Fruit fly (Drosophila melanogaster) whole organism, embryonic: ENCODE data around the gene Dap160.

Experiments
- Ada2b ChIP-seq: fragments of 200-800 bp; sonication (Bioruptor generic); IDR thresholded peaks from 2 replicates; pipeline ENCODE4 v1.3.6; 2022; ENCODE audit warnings: missing biosample characterization, missing genetic modification characterization
- Antp ChIP-seq: fragments of 200-800 bp; sonication (Bioruptor generic); optimal IDR thresholded peaks from 3 replicates; lab custom pipeline; 2016; ENCODE audit warnings: missing biosample characterization, missing genetic modification characterization
- CG10209 ChIP-seq: fragments of 200-800 bp; sonication (Bioruptor generic); optimal IDR thresholded peaks from 3 replicates; lab custom pipeline; 2017; ENCODE audit warnings: missing biosample characterization, mild to moderate bottlenecking, missing genetic modification characterization, missing genetic modification reagents
- CG10959 ChIP-seq: fragments of 200-800 bp; sonication (Bioruptor generic); IDR thresholded peaks from 2 replicates; pipeline ENCODE4 v1.3.6; 2022; ENCODE audit warnings: missing biosample characterization, missing genetic modification characterization
- CG11247 ChIP-seq: fragments of 200-800 bp; sonication (Bioruptor generic); IDR thresholded peaks from 2 replicates; pipeline ENCODE4 v1.3.6; 2022; ENCODE audit warnings: missing biosample characterization, missing genetic modification characterization
- CG13296 ChIP-seq: fragments of 200-800 bp; sonication (Bioruptor generic); optimal IDR thresholded peaks from 3 replicates; lab custom pipeline; 2018; ENCODE audit warnings: missing biosample characterization, mild to moderate bottlenecking, missing genetic modification characterization
- CG13775 ChIP-seq: fragments of 200-800 bp; sonication (Bioruptor generic); optimal IDR thresholded peaks from 3 replicates; lab custom pipeline; 2017; ENCODE audit warnings: missing biosample characterization, mild to moderate bottlenecking, missing genetic modification characterization
- CG15073 ChIP-seq: fragments of 200-800 bp; sonication (Bioruptor generic); optimal IDR thresholded peaks from 2 replicates; lab custom pipeline; 2016; ENCODE audit warnings: missing biosample characterization, missing genetic modification characterization
- CG17802 ChIP-seq: fragments of 200-800 bp; sonication (Bioruptor generic); optimal IDR thresholded peaks from 2 replicates; lab custom pipeline; 2018; ENCODE audit warnings: missing biosample characterization, mild to moderate bottlenecking, missing genetic modification characterization, moderate library complexity
- CG2129 ChIP-seq: fragments of 200-800 bp; sonication (Bioruptor generic); IDR thresholded peaks from 2 replicates; pipeline ENCODE4 v1.3.6; 2022; ENCODE audit warnings: missing biosample characterization, missing genetic modification characterization; ENCODE audit not compliant: partially characterized antibody
- CG32532 ChIP-seq: fragments of 200-800 bp; sonication (Bioruptor generic); IDR thresholded peaks from 2 replicates; pipeline ENCODE4 v1.3.6; 2022; ENCODE audit warnings: missing biosample characterization, missing genetic modification characterization
- CG42726 ChIP-seq: fragments of 200-800 bp; sonication (Bioruptor generic); IDR thresholded peaks from 2 replicates; pipeline ENCODE4 v1.3.6; 2022; ENCODE audit warnings: missing biosample characterization, missing genetic modification characterization; ENCODE audit not compliant: partially characterized antibody
- CG43689 ChIP-seq: fragments of 200-800 bp; sonication (Bioruptor generic); IDR thresholded peaks from 2 replicates; pipeline ENCODE4 v1.3.6; 2022; ENCODE audit warnings: missing biosample characterization, missing genetic modification characterization
- CG4424 ChIP-seq: fragments of 200-800 bp; sonication (Bioruptor generic); optimal IDR thresholded peaks from 3 replicates; lab custom pipeline; 2016; ENCODE audit warnings: missing biosample characterization, missing genetic modification characterization
- CG6654 ChIP-seq: fragments of 200-800 bp; sonication (Bioruptor generic); optimal IDR thresholded peaks from 2 replicates; lab custom pipeline; 2017; ENCODE audit warnings: missing biosample characterization, mild to moderate bottlenecking, missing genetic modification characterization
- CG7556 ChIP-seq: fragments of 200-800 bp; sonication (Bioruptor generic); optimal IDR thresholded peaks from 2 replicates; lab custom pipeline; 2017; ENCODE audit warnings: missing biosample characterization, mild to moderate bottlenecking, missing genetic modification characterization
- CG8281 ChIP-seq: fragments of 200-800 bp; sonication (Bioruptor generic); optimal IDR thresholded peaks from 2 replicates; lab custom pipeline; 2018; ENCODE audit warnings: missing biosample characterization, mild to moderate bottlenecking, missing genetic modification characterization, moderate library complexity
- CG8388 ChIP-seq: fragments of 200-800 bp; sonication (Bioruptor generic); optimal IDR thresholded peaks from 2 replicates; lab custom pipeline; 2019; ENCODE audit warnings: missing biosample characterization, mild to moderate bottlenecking, missing genetic modification characterization, moderate library complexity
- CG9215 ChIP-seq: fragments of 200-800 bp; sonication (Bioruptor generic); IDR thresholded peaks from 2 replicates; pipeline ENCODE4 v1.3.6; 2022; ENCODE audit warnings: missing biosample characterization, missing genetic modification characterization
- CoRest ChIP-seq: fragments of 200-800 bp; sonication (Bioruptor generic); optimal IDR thresholded peaks from 3 replicates; lab custom pipeline; 2018; ENCODE audit warnings: missing biosample characterization, mild to moderate bottlenecking, missing genetic modification characterization, moderate library complexity
- Dfd ChIP-seq, 2 experiments: fragments of >200 bp; optimal IDR thresholded peaks; 2 replicates each; lab custom pipeline; 2017; ENCODE audit warnings: missing biosample characterization in 2 of 2, missing genetic modification characterization in 2 of 2
- Dref ChIP-seq: fragments of 200-800 bp; sonication (Bioruptor generic); IDR thresholded peaks from 2 replicates; pipeline ENCODE4 v1.3.6; 2022; ENCODE audit warnings: missing biosample characterization, missing genetic modification characterization
- Fer1 ChIP-seq: fragments of 200-800 bp; sonication (Bioruptor generic); optimal IDR thresholded peaks from 2 replicates; lab custom pipeline; 2017; ENCODE audit warnings: missing biosample characterization, mild to moderate bottlenecking, missing genetic modification characterization
- Fer3 ChIP-seq: fragments of 200-800 bp; sonication (Bioruptor generic); optimal IDR thresholded peaks from 2 replicates; lab custom pipeline; 2018; ENCODE audit warnings: missing biosample characterization, mild to moderate bottlenecking, missing genetic modification characterization, moderate library complexity
- Hand ChIP-seq: fragments of 200-800 bp; sonication (Bioruptor generic); optimal IDR thresholded peaks from 2 replicates; lab custom pipeline; 2017; ENCODE audit warnings: mild to moderate bottlenecking, missing biosample characterization, missing genetic modification reagents, missing genetic modification characterization
- Nf-YA ChIP-seq: fragments of 200-800 bp; sonication (Bioruptor generic); IDR thresholded peaks from 2 replicates; pipeline ENCODE4 v1.3.6; 2022; ENCODE audit warnings: missing biosample characterization, missing genetic modification characterization
- PHDP ChIP-seq: fragments of 200-800 bp; sonication (Bioruptor generic); optimal IDR thresholded peaks from 3 replicates; lab custom pipeline; 2018; ENCODE audit warnings: missing biosample characterization, mild to moderate bottlenecking, missing genetic modification characterization, moderate library complexity
- Side ChIP-seq: fragments of 200-800 bp; sonication (Bioruptor generic); optimal IDR thresholded peaks from 2 replicates; lab custom pipeline; 2016; ENCODE audit warnings: missing biosample characterization, missing genetic modification characterization
- Stat92E ChIP-seq, 3 experiments: fragments of >200 bp in 2 of 3; fragments of 200-800 bp in 1 of 3; sonication (Bioruptor generic) in 1 of 3; optimal IDR thresholded peaks; 2 replicates each; lab custom pipeline; 2017 to 2019; ENCODE audit warnings: missing biosample characterization in 3 of 3, missing genetic modification characterization in 3 of 3, mild to moderate bottlenecking in 1 of 3, moderate library complexity in 1 of 3
- Tbp ChIP-seq: fragments of >200 bp; optimal IDR thresholded peaks from 2 replicates; lab custom pipeline; 2018; ENCODE audit warnings: missing biosample characterization, missing genetic modification characterization
- YL-1 ChIP-seq: fragments of 200-800 bp; sonication (Bioruptor generic); optimal IDR thresholded peaks from 3 replicates; lab custom pipeline; 2017; ENCODE audit warnings: missing biosample characterization, mild to moderate bottlenecking, missing genetic modification characterization
- bowl ChIP-seq: fragments of 200-800 bp; sonication (Bioruptor generic); IDR thresholded peaks from 2 replicates; pipeline ENCODE4 v1.3.6; 2022; ENCODE audit warnings: missing biosample characterization, missing genetic modification characterization
- cg ChIP-seq: fragments of 200-800 bp; sonication (Bioruptor generic); optimal IDR thresholded peaks from 3 replicates; lab custom pipeline; 2019; ENCODE audit warnings: missing biosample characterization, mild to moderate bottlenecking, missing genetic modification characterization, moderate library complexity
- danr ChIP-seq: fragments of 200-800 bp; sonication (Bioruptor generic); IDR thresholded peaks from 2 replicates; pipeline ENCODE4 v1.3.6; 2022; ENCODE audit warnings: missing biosample characterization, missing genetic modification characterization
- disco-r ChIP-seq: fragments of 200-800 bp; sonication (Bioruptor generic); optimal IDR thresholded peaks from 2 replicates; lab custom pipeline; 2016; ENCODE audit warnings: missing biosample characterization, missing genetic modification characterization
- hb ChIP-seq: fragments of 200-800 bp; sonication (Bioruptor generic); IDR thresholded peaks from 3 replicates; pipeline ENCODE4 v1.3.6; 2022; ENCODE audit warnings: missing biosample characterization, missing genetic modification characterization; ENCODE audit not compliant: partially characterized antibody
- her ChIP-seq: fragments of 200-800 bp; sonication (Bioruptor generic); optimal IDR thresholded peaks from 2 replicates; lab custom pipeline; 2016; ENCODE audit warnings: missing biosample characterization, missing genetic modification characterization
- kni ChIP-seq: fragments of 200-800 bp; sonication (Bioruptor generic); optimal IDR thresholded peaks from 3 replicates; lab custom pipeline; 2017; ENCODE audit warnings: mild to moderate bottlenecking, missing biosample characterization, missing genetic modification reagents, missing genetic modification characterization
- lbe ChIP-seq: fragments of 200-800 bp; sonication (Bioruptor generic); optimal IDR thresholded peaks from 2 replicates; lab custom pipeline; 2016; ENCODE audit warnings: missing biosample characterization, mild to moderate bottlenecking, missing genetic modification characterization
- nerfin-2 ChIP-seq: fragments of 200-800 bp; sonication (Bioruptor generic); IDR thresholded peaks from 2 replicates; pipeline ENCODE4 v1.3.6; 2022; ENCODE audit warnings: missing biosample characterization, missing genetic modification characterization; ENCODE audit not compliant: partially characterized antibody
- pho ChIP-seq: fragments of 200-800 bp; sonication (Bioruptor generic); optimal IDR thresholded peaks from 2 replicates; lab custom pipeline; 2016; ENCODE audit warnings: missing biosample characterization, missing genetic modification characterization
- pnt ChIP-seq: fragments of 200-800 bp; sonication (Bioruptor generic); optimal IDR thresholded peaks from 3 replicates; lab custom pipeline; 2016; ENCODE audit warnings: missing biosample characterization, missing genetic modification characterization
- pum ChIP-seq: fragments of 200-800 bp; sonication (Bioruptor generic); optimal IDR thresholded peaks from 2 replicates; lab custom pipeline; 2016; ENCODE audit warnings: missing biosample characterization, missing genetic modification characterization
- schlank ChIP-seq: fragments of 200-800 bp; sonication (Bioruptor generic); optimal IDR thresholded peaks from 2 replicates; lab custom pipeline; 2018; ENCODE audit warnings: missing biosample characterization, mild to moderate bottlenecking, missing genetic modification characterization
- shn ChIP-seq: fragments of 200-800 bp; sonication (Bioruptor generic); optimal IDR thresholded peaks from 3 replicates; lab custom pipeline; 2016; ENCODE audit warnings: missing biosample characterization, missing genetic modification characterization
- ttk ChIP-seq: fragments of 200-800 bp; sonication (Bioruptor generic); IDR thresholded peaks from 2 replicates; pipeline ENCODE4 v2.1.2; 2022; ENCODE audit warnings: missing biosample characterization, missing genetic modification characterization
- wdn ChIP-seq: fragments of 200-800 bp; sonication (Bioruptor generic); IDR thresholded peaks from 2 replicates; pipeline ENCODE4 v1.3.6; 2022; ENCODE audit warnings: missing biosample characterization, missing genetic modification characterization
- yki ChIP-seq: fragments of >200 bp; optimal IDR thresholded peaks from 3 replicates; lab custom pipeline; 2018
- zfh2 ChIP-seq: fragments of 200-800 bp; sonication (Bioruptor generic); optimal IDR thresholded peaks from 2 replicates; lab custom pipeline; 2016; ENCODE audit warnings: missing biosample characterization, missing genetic modification characterization

The Dap160 gene

DNA sequence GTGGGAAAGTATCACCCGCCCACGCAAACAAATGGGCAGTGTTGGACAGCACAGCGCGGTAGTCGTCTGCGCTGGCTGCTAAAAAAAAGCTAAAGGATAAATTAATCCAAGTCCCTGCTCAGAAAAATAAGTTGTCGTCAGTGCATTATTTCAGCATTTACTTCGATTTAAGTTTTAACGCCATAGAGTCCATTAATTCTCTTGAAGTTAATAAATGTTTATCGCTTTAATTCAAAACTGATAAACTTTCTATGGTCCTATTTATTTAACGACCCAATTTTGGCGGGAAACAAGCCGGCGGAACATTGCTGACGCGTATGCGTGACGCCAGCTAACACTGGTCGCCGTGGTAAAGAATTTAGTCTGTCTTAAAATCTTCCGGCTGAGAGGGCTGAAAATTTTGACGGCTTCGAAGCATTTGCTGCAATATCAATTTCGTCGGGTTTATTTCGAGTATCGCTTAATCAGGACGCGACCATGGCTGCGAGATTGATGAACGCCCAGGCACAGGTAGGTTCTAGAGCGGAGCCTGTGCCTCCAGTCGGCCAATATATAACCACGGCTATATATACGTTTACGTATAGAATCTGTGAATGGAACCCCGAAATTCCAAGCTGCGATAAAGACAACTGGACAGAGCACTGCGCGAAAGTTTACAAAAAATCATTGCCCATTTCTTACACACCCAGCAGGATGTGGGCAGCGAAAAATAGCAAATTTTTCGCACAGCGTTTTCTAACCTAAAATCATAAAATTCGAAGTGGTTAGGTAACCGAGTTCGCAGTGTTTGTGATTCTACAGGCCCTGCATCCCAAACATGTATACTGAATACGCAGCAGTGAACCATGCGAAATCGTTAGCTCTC, 26.4 kb upstream of the Dap160 start, which contains the start of the genes mAcon1, CG43345 and CG43346 (continued):
- TF ChIP-seq Tbp (peak; percentile 85), CoRest (tag; lab: Kevin White, UChicago) (peak; percentile 87), YL-1 (GFP tag; lab: Kevin White, UChicago) (peak; percentile 53), pum (GFP tag; lab: Kevin White, UChicago) (peak; percentile 90), zfh2 (GFP tag; lab: Kevin White, UChicago) (peak; percentile 94), wdn (GFP tag; lab: Robert Waterston, UW) (peak; percentile 58; the same call in 1 of the 2 replicates), CG42726 (GFP tag; lab: Robert Waterston, UW) (no peak), Antp (GFP tag; lab: Kevin White, UChicago) (peak; percentile 87), CG9215 (GFP tag; lab: Robert Waterston, UW) (peak; percentile 83), Dref (no peak), schlank (peak; percentile 76), yki (lab: Kevin White, UChicago) (no peak), Nf-YA (GFP tag; lab: Robert Waterston, UW) (no peak), CG8388 (no peak), CG10959 (GFP tag; lab: Robert Waterston, UW) (peak; percentile 53; the same call in 1 of the 2 replicates), danr (peak; percentile 66; the same call in 1 of the 2 replicates), ttk (GFP tag; lab: Robert Waterston, UW) (no peak), CG10209 (peak; percentile 80), shn (peak; percentile 92), CG7556 (GFP tag; lab: Kevin White, UChicago) (peak; percentile 76), CG32532 (peak; percentile 54; the same call in 1 of the 2 replicates), lbe (GFP tag; lab: Kevin White, UChicago) (peak; percentile 69), kni (GFP tag; lab: Kevin White, UChicago) (peak; percentile 79), Hand (GFP tag; lab: Kevin White, UChicago) (no peak), CG43689 (GFP tag; lab: Robert Waterston, UW) (no peak), bowl (no peak), CG13296 (GFP tag; lab: Kevin White, UChicago) (peak; percentile 82), CG8281 (peak; percentile 39), CG15073 (GFP tag; lab: Kevin White, UChicago) (no peak), Stat92E (GFP tag; optimal IDR thresholded peaks at IDR 0.05; lab: Kevin White, UChicago) (no peak), cg (GFP tag; lab: Kevin White, UChicago) (no peak), CG13775 (GFP tag; lab: Kevin White, UChicago) (peak; percentile 87), Dfd (GFP tag; optimal IDR thresholded peaks at IDR 0.05; lab: Kevin White, UChicago) (no peak), her (GFP tag; lab: Kevin White, UChicago) (peak; percentile 84), pnt (peak; percentile 82), CG17802 (no peak), CG11247 (GFP tag; lab: Robert Waterston, UW) (peak; percentile 46; the same call in 1 of the 2 replicates), Ada2b (peak; percentile 33; the same call in 1 of the 2 replicates), disco-r (GFP tag; lab: Kevin White, UChicago) (peak; percentile 67), PHDP (tag; lab: Kevin White, UChicago) (peak; percentile 59), pho (GFP tag; lab: Kevin White, UChicago) (peak; percentile 94), hb (GFP tag; lab: Robert Waterston, UW) (no peak), Side (GFP tag; lab: Kevin White, UChicago) (peak; percentile 82), CG2129 (GFP tag; lab: Robert Waterston, UW) (no peak), CG6654 (GFP tag; lab: Kevin White, UChicago) (peak; percentile 23), Fer1 (GFP tag; lab: Kevin White, UChicago) (peak; percentile 89), Fer3 (tag; lab: Kevin White, UChicago) (peak; percentile 62), nerfin-2 (GFP tag; lab: Robert Waterston, UW) (no peak), CG4424 (peak; percentile 80)
